Fruit fly (Drosophila melanogaster) whole organism, embryonic: ENCODE results near the gene prd.

ENCODE experiments used
- Abd-B ChIP-seq: fragments of 200-800 bp; sonication (Bioruptor generic); optimal IDR thresholded peaks from 2 replicates; lab custom pipeline; 2018; ENCODE audit warnings: missing biosample characterization, mild to moderate bottlenecking, missing genetic modification characterization, moderate library complexity
- Asciz ChIP-seq: fragments of 200-800 bp; sonication (Bioruptor generic); optimal IDR thresholded peaks from 2 replicates; lab custom pipeline; 2017; ENCODE audit warnings: missing biosample characterization, mild to moderate bottlenecking, missing genetic modification characterization, missing genetic modification reagents
- C15 ChIP-seq: fragments of 200-800 bp; sonication (Bioruptor generic); IDR thresholded peaks from 3 replicates; pipeline ENCODE4 v1.3.6; 2022; ENCODE audit warnings: missing biosample characterization, missing genetic modification characterization
- CG10209 ChIP-seq: fragments of 200-800 bp; sonication (Bioruptor generic); optimal IDR thresholded peaks from 3 replicates; lab custom pipeline; 2017; ENCODE audit warnings: missing biosample characterization, mild to moderate bottlenecking, missing genetic modification characterization, missing genetic modification reagents
- CG11456 ChIP-seq: fragments of 200-800 bp; sonication (Bioruptor generic); IDR thresholded peaks from 3 replicates; pipeline ENCODE4 v1.3.6; 2022; ENCODE audit warnings: missing biosample characterization, missing genetic modification characterization
- CG12744 ChIP-seq: fragments of 200-800 bp; sonication (Bioruptor generic); optimal IDR thresholded peaks from 2 replicates; lab custom pipeline; 2016; ENCODE audit warnings: missing biosample characterization, missing genetic modification characterization
- CG12942 ChIP-seq: fragments of 200-800 bp; sonication (Bioruptor generic); optimal IDR thresholded peaks from 3 replicates; lab custom pipeline; 2016; ENCODE audit warnings: missing biosample characterization, missing genetic modification characterization
- CG13894 ChIP-seq: fragments of 200-800 bp; sonication (Bioruptor generic); optimal IDR thresholded peaks from 3 replicates; lab custom pipeline; 2018; ENCODE audit warnings: missing biosample characterization, mild to moderate bottlenecking, missing genetic modification characterization, moderate library complexity
- CG17361 ChIP-seq: fragments of 200-800 bp; sonication (Bioruptor generic); IDR thresholded peaks from 3 replicates; pipeline ENCODE4 v1.3.6; 2022; ENCODE audit warnings: missing biosample characterization, missing genetic modification characterization
- CG17568 ChIP-seq: fragments of 200-800 bp; sonication (Bioruptor generic); optimal IDR thresholded peaks from 2 replicates; lab custom pipeline; 2018; ENCODE audit warnings: missing biosample characterization, mild to moderate bottlenecking, missing genetic modification characterization, moderate library complexity
- CG17802 ChIP-seq: fragments of 200-800 bp; sonication (Bioruptor generic); optimal IDR thresholded peaks from 2 replicates; lab custom pipeline; 2018; ENCODE audit warnings: missing biosample characterization, mild to moderate bottlenecking, missing genetic modification characterization, moderate library complexity
- CG17829 ChIP-seq: fragments of 200-800 bp; optimal IDR thresholded peaks from 2 replicates; lab custom pipeline; 2019; ENCODE audit warnings: missing biosample characterization, mild to moderate bottlenecking, missing genetic modification characterization, moderate library complexity
- CG18262 ChIP-seq: fragments of 200-800 bp; optimal IDR thresholded peaks from 3 replicates; lab custom pipeline; 2019; ENCODE audit warnings: missing biosample characterization, mild to moderate bottlenecking, missing genetic modification characterization, moderate library complexity
- CG2120 ChIP-seq: fragments of 200-800 bp; sonication (Bioruptor generic); optimal IDR thresholded peaks from 3 replicates; lab custom pipeline; 2016; ENCODE audit warnings: missing biosample characterization, missing genetic modification characterization
- CG2712 ChIP-seq: fragments of 200-800 bp; optimal IDR thresholded peaks from 3 replicates; lab custom pipeline; 2019; ENCODE audit warnings: missing biosample characterization, mild to moderate bottlenecking, missing genetic modification characterization, moderate library complexity
- CG3065 ChIP-seq: fragments of 200-800 bp; sonication (Bioruptor generic); optimal IDR thresholded peaks from 2 replicates; lab custom pipeline; 2016; ENCODE audit warnings: missing biosample characterization, missing genetic modification characterization
- CG3407 ChIP-seq: fragments of 200-800 bp; sonication (Bioruptor generic); optimal IDR thresholded peaks from 2 replicates; lab custom pipeline; 2018; ENCODE audit warnings: missing biosample characterization, mild to moderate bottlenecking, missing genetic modification characterization
- CG6813 ChIP-seq: fragments of 200-800 bp; sonication (Bioruptor generic); optimal IDR thresholded peaks from 2 replicates; lab custom pipeline; 2017; ENCODE audit warnings: missing biosample characterization, missing genetic modification characterization, mild to moderate bottlenecking, moderate library complexity, missing genetic modification reagents
- CG7271 ChIP-seq: fragments of 200-800 bp; sonication (Bioruptor generic); optimal IDR thresholded peaks from 2 replicates; lab custom pipeline; 2018; ENCODE audit warnings: missing biosample characterization, mild to moderate bottlenecking, missing genetic modification characterization, moderate library complexity
- CG8478 ChIP-seq: fragments of >200 bp; optimal IDR thresholded peaks from 2 replicates; lab custom pipeline; 2018
- CG9609 ChIP-seq: fragments of 200-800 bp; sonication (Bioruptor generic); optimal IDR thresholded peaks from 3 replicates; lab custom pipeline; 2016; ENCODE audit warnings: missing biosample characterization, missing genetic modification characterization
- CHES-1-like ChIP-seq: fragments of 200-800 bp; sonication (Bioruptor generic); optimal IDR thresholded peaks from 2 replicates; lab custom pipeline; 2016; ENCODE audit warnings: missing biosample characterization, missing genetic modification characterization
- Dek ChIP-seq: fragments of 200-800 bp; sonication (Bioruptor generic); optimal IDR thresholded peaks from 3 replicates; lab custom pipeline; 2019; ENCODE audit warnings: missing biosample characterization, mild to moderate bottlenecking, missing genetic modification characterization, moderate library complexity
- Fer3 ChIP-seq: fragments of 200-800 bp; sonication (Bioruptor generic); optimal IDR thresholded peaks from 2 replicates; lab custom pipeline; 2018; ENCODE audit warnings: missing biosample characterization, mild to moderate bottlenecking, missing genetic modification characterization, moderate library complexity
- H2.0 ChIP-seq: fragments of 200-800 bp; sonication (Bioruptor generic); IDR thresholded peaks from 2 replicates; pipeline ENCODE4 v1.3.6; 2022; ENCODE audit warnings: missing biosample characterization, missing genetic modification characterization
- HLHmδ ChIP-seq: fragments of 200-800 bp; sonication (Bioruptor generic); optimal IDR thresholded peaks from 2 replicates; lab custom pipeline; 2018; ENCODE audit warnings: missing biosample characterization, mild to moderate bottlenecking, missing genetic modification characterization, moderate library complexity
- Hmr ChIP-seq: fragments of 200-800 bp; sonication (Bioruptor generic); optimal IDR thresholded peaks from 3 replicates; lab custom pipeline; 2017; ENCODE audit warnings: mild to moderate bottlenecking, missing biosample characterization, missing genetic modification reagents, missing genetic modification characterization
- Hr3 ChIP-seq: fragments of 200-800 bp; sonication (Bioruptor generic); optimal IDR thresholded peaks from 3 replicates; lab custom pipeline; 2016; ENCODE audit warnings: missing biosample characterization, missing genetic modification characterization
- Hr39 ChIP-seq: fragments of >200 bp; optimal IDR thresholded peaks from 2 replicates; lab custom pipeline; 2017
- Hsf ChIP-seq: fragments of 200-800 bp; sonication (Bioruptor generic); optimal IDR thresholded peaks from 3 replicates; lab custom pipeline; 2016; ENCODE audit warnings: missing biosample characterization, missing genetic modification characterization
- Nf-YC ChIP-seq: fragments of 200-800 bp; optimal IDR thresholded peaks from 3 replicates; lab custom pipeline; 2019; ENCODE audit warnings: missing biosample characterization, mild to moderate bottlenecking, missing genetic modification characterization, moderate library complexity
- Rx ChIP-seq: fragments of 200-800 bp; sonication (Bioruptor generic); IDR thresholded peaks from 2 replicates; pipeline ENCODE4 v1.3.6; 2022; ENCODE audit warnings: missing biosample characterization, missing genetic modification characterization
- Sin3A ChIP-seq: fragments of >200 bp; optimal IDR thresholded peaks from 2 replicates; lab custom pipeline; 2018
- Sox102F ChIP-seq: fragments of 200-800 bp; sonication (Bioruptor generic); optimal IDR thresholded peaks from 2 replicates; lab custom pipeline; 2018; ENCODE audit warnings: missing biosample characterization, mild to moderate bottlenecking, missing genetic modification characterization, moderate library complexity
- crp ChIP-seq, 2 experiments: fragments of 200-800 bp; sonication (Bioruptor generic); optimal IDR thresholded peaks; 2 replicates in 1 of 2; 3 replicates in 1 of 2; lab custom pipeline; 2017; ENCODE audit warnings: missing biosample characterization in 2 of 2, missing genetic modification characterization in 2 of 2, mild to moderate bottlenecking in 1 of 2, moderate library complexity in 1 of 2
- en ChIP-seq: fragments of 200-800 bp; sonication (Bioruptor generic); optimal IDR thresholded peaks from 2 replicates; lab custom pipeline; 2016; ENCODE audit warnings: missing biosample characterization, missing genetic modification characterization
- ewg ChIP-seq: fragments of 200-800 bp; sonication (Bioruptor generic); optimal IDR thresholded peaks from 3 replicates; lab custom pipeline; 2017; ENCODE audit warnings: mild to moderate bottlenecking, missing biosample characterization, missing genetic modification reagents, missing genetic modification characterization
- fd102C ChIP-seq: fragments of 200-800 bp; sonication (Bioruptor generic); optimal IDR thresholded peaks from 2 replicates; lab custom pipeline; 2018; ENCODE audit warnings: missing biosample characterization, mild to moderate bottlenecking, missing genetic modification characterization, moderate library complexity
- ftz-f1 ChIP-seq: fragments of 200-800 bp; sonication (Bioruptor generic); optimal IDR thresholded peaks from 2 replicates; lab custom pipeline; 2016; ENCODE audit warnings: missing biosample characterization, missing genetic modification characterization
- gro ChIP-seq: fragments of 200-800 bp; sonication (Bioruptor generic); optimal IDR thresholded peaks from 2 replicates; lab custom pipeline; 2016; ENCODE audit warnings: missing biosample characterization, missing genetic modification characterization
- h ChIP-seq: fragments of >200 bp; optimal IDR thresholded peaks from 2 replicates; lab custom pipeline; 2017
- ham ChIP-seq: fragments of 200-800 bp; sonication (Bioruptor generic); IDR thresholded peaks from 2 replicates; pipeline ENCODE4 v1.3.6; 2022; ENCODE audit warnings: missing biosample characterization, missing genetic modification characterization
- hkb ChIP-seq, 2 experiments: fragments of 200-800 bp in 1 of 2; fragments of >200 bp in 1 of 2; sonication (Bioruptor generic) in 1 of 2; IDR thresholded peaks in 1 of 2; optimal IDR thresholded peaks in 1 of 2; 2 replicates each; pipeline versions ENCODE4 v1.3.6 to Lab custom; 2017 to 2022; ENCODE audit warnings: missing biosample characterization in 1 of 2, missing genetic modification characterization in 1 of 2
- jigr1 ChIP-seq: fragments of 200-800 bp; sonication (Bioruptor generic); IDR thresholded peaks from 3 replicates; pipeline ENCODE4 v1.3.6; 2022; ENCODE audit warnings: missing biosample characterization, missing genetic modification characterization
- kah ChIP-seq: fragments of 200-800 bp; sonication (Bioruptor generic); optimal IDR thresholded peaks from 2 replicates; lab custom pipeline; 2018; ENCODE audit warnings: missing biosample characterization, mild to moderate bottlenecking, missing genetic modification characterization
- lov ChIP-seq, 2 experiments: fragments of 200-800 bp in 1 of 2; fragments of >200 bp in 1 of 2; sonication (Bioruptor generic) in 1 of 2; IDR thresholded peaks in 1 of 2; optimal IDR thresholded peaks in 1 of 2; 2 replicates in 1 of 2; 3 replicates in 1 of 2; pipeline versions ENCODE4 v1.3.6 to Lab custom; 2017 to 2022; ENCODE audit warnings: missing biosample characterization in 1 of 2, missing genetic modification characterization in 1 of 2
- mam ChIP-seq: fragments of 200-800 bp; sonication (Bioruptor generic); optimal IDR thresholded peaks from 3 replicates; lab custom pipeline; 2016; ENCODE audit warnings: missing biosample characterization, missing genetic modification characterization
- prd ChIP-seq, 3 experiments: fragments of >200 bp in 2 of 3; fragments of 200-800 bp in 1 of 3; sonication (Bioruptor generic) in 1 of 3; optimal IDR thresholded peaks in 2 of 3; IDR thresholded peaks in 1 of 3; 2 replicates in 2 of 3; 3 replicates in 1 of 3; pipeline versions ENCODE4 v1.3.6 to Lab custom; 2017 to 2022; ENCODE audit warnings: missing biosample characterization in 1 of 3, missing genetic modification characterization in 1 of 3
- twi ChIP-seq: fragments of 200-800 bp; optimal IDR thresholded peaks from 2 replicates; lab custom pipeline; 2019; ENCODE audit warnings: missing biosample characterization, mild to moderate bottlenecking, missing genetic modification characterization, moderate library complexity
- usp ChIP-seq: fragments of >200 bp; optimal IDR thresholded peaks from 2 replicates; lab custom pipeline; 2017; ENCODE audit warnings: missing biosample characterization, missing genetic modification characterization
- zfh2 ChIP-seq: fragments of 200-800 bp; sonication (Bioruptor generic); optimal IDR thresholded peaks from 2 replicates; lab custom pipeline; 2016; ENCODE audit warnings: missing biosample characterization, missing genetic modification characterization

The prd gene

DNA sequence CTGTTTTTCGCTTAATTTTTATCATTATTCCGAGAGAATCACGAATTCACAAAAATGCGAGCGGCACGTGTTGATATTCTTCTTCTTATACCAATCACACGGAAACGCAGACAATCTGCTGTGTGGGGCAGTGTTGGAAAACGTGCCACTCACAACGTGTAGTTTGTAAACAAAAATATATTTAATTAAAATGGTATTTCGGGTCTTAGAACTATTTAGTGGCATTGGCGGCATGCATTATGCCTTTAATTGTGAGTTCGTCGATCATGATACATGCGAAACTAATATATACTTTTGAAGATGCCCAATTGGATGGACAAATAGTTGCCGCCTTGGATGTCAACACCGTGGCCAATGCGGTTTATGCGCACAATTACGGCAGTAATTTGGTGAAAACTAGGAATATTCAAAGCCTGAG lies 10.8 kb upstream of the prd start, which contains the start of the genes CG6712 and Mt2 (continued):
- TF ChIP-seq CG3065 (no peak), CG8478 (no peak), CG12744 (GFP tag; lab: Kevin White, UChicago) (no peak), en (GFP tag; lab: Kevin White, UChicago) (no peak), h (no peak), kah (GFP tag; lab: Kevin White, UChicago) (no peak), CG11456 (GFP tag; lab: Robert Waterston, UW) (peak; percentile 18; the same call in 1 of the 3 replicates), CG17829 (tag; lab: Kevin White, UChicago) (no peak), Sox102F (no peak), CG17568 (GFP tag; lab: Kevin White, UChicago) (no peak), Abd-B (GFP tag; lab: Kevin White, UChicago) (no peak), CG12942 (GFP tag; lab: Kevin White, UChicago) (no peak), CG17802 (no peak), fd102C (GFP tag; lab: Kevin White, UChicago) (no peak), CG6813 (no peak), CG17361 (GFP tag; lab: Robert Waterston, UW) (no peak), Hsf (GFP tag; lab: Kevin White, UChicago) (no peak), hkb (optimal IDR thresholded peaks at IDR 0.05; lab: Kevin White, UChicago) (no peak), hkb (GFP tag; IDR thresholded peaks at IDR 0.05; lab: Robert Waterston, UW) (no peak), ham (GFP tag; lab: Robert Waterston, UW) (no peak), gro (GFP tag; lab: Kevin White, UChicago) (peak; percentile 13), crp (GFP tag; optimal IDR thresholded peaks at IDR 0.05; lab: Kevin White, UChicago) (peak in 1 of 2 experiments; percentile 67), Fer3 (tag; lab: Kevin White, UChicago) (no peak), twi (no peak), Rx (GFP tag; lab: Robert Waterston, UW) (no peak), Hr39 (lab: Kevin White, UChicago) (no peak), Dek (no peak), C15 (GFP tag; lab: Robert Waterston, UW) (no peak), ewg (GFP tag; lab: Kevin White, UChicago) (no peak), CG9609 (GFP tag; lab: Kevin White, UChicago) (no peak), Hr3 (GFP tag; lab: Kevin White, UChicago) (no peak), Asciz (GFP tag; lab: Kevin White, UChicago) (no peak), CG2120 (GFP tag; lab: Kevin White, UChicago) (peak; percentile 28), H2.0 (GFP tag; lab: Robert Waterston, UW) (no peak), CG10209 (GFP tag; lab: Kevin White, UChicago) (no peak), Sin3A (lab: Kevin White, UChicago) (peak; percentile 43), Nf-YC (tag; lab: Kevin White, UChicago) (no peak), HLHmδ (GFP tag; lab: Kevin White, UChicago) (no peak), CG7271 (tag; lab: Kevin White, UChicago) (no peak), CG3407 (GFP tag; lab: Kevin White, UChicago) (no peak), mam (GFP tag; lab: Kevin White, UChicago) (no peak), ftz-f1 (no peak), CG18262 (tag; lab: Kevin White, UChicago) (no peak), jigr1 (GFP tag; lab: Robert Waterston, UW) (no peak), CG13894 (tag; lab: Kevin White, UChicago) (no peak), usp (GFP tag; lab: Kevin White, UChicago) (no peak), zfh2 (GFP tag; lab: Kevin White, UChicago) (no peak), Hmr (no peak), CHES-1-like (peak; percentile 1), lov (optimal IDR thresholded peaks at IDR 0.05; lab: Kevin White, UChicago) (no peak), lov (GFP tag; IDR thresholded peaks at IDR 0.05; lab: Robert Waterston, UW) (no peak), prd (optimal IDR thresholded peaks at IDR 0.05; lab: Kevin White, UChicago) (no peak), prd (GFP tag; IDR thresholded peaks at IDR 0.05; lab: Robert Waterston, UW) (peak; percentile 50), CG2712 (tag; lab: Kevin White, UChicago) (no peak)
